Worm (Caenorhabditis elegans) whole organism, mixed stage, embryonic: ENCODE results near the gene R05G6.1.
A peak's percentile ranks its signal among the peaks of the same experiment; 100 is the strongest.

Source experiments
- M03D4.4 ChIP-seq: sonication (generic microtip); optimal IDR thresholded peaks from 2 replicates; lab custom pipeline; 2017; ENCODE audit warnings: mild to moderate bottlenecking, missing genetic modification characterization, missing compliant biosample characterization
- bed-3 ChIP-seq: fragments of 200-800 bp; sonication (Bioruptor generic); optimal IDR thresholded peaks from 3 replicates; lab custom pipeline; 2018; ENCODE audit warnings: mild to moderate bottlenecking, missing genetic modification characterization, moderate library complexity, missing compliant biosample characterization
- blmp-1 ChIP-seq: fragments of 150-350 bp; optimal IDR thresholded peaks from 2 replicates; lab custom pipeline; 2014; ENCODE audit warnings: missing biosample characterization, missing genetic modification characterization
- ceh-39 ChIP-seq: fragments of 150-350 bp; optimal IDR thresholded peaks from 2 replicates; lab custom pipeline; 2014; ENCODE audit warnings: missing biosample characterization, missing genetic modification characterization
- ceh-43 ChIP-seq: fragments of 200-800 bp; sonication (Bioruptor generic); optimal IDR thresholded peaks from 2 replicates; lab custom pipeline; 2018; ENCODE audit warnings: mild to moderate bottlenecking, missing genetic modification characterization, moderate library complexity, missing compliant biosample characterization
- ceh-83 ChIP-seq: fragments of 200-800 bp; sonication (Bioruptor generic); optimal IDR thresholded peaks from 2 replicates; lab custom pipeline; 2018; ENCODE audit warnings: mild to moderate bottlenecking, missing genetic modification characterization, missing compliant biosample characterization
- ces-1 ChIP-seq: fragments of 150-350 bp; optimal IDR thresholded peaks from 2 replicates; lab custom pipeline; 2014; ENCODE audit warnings: missing biosample characterization, missing genetic modification reagents, missing genetic modification characterization
- drap-1 ChIP-seq: fragments of 200-800 bp; sonication (Bioruptor generic); optimal IDR thresholded peaks from 3 replicates; lab custom pipeline; 2018; ENCODE audit warnings: mild to moderate bottlenecking, missing genetic modification characterization, missing compliant biosample characterization
- elt-1 ChIP-seq: sonication (generic microtip); optimal IDR thresholded peaks from 2 replicates; lab custom pipeline; 2017; ENCODE audit warnings: missing genetic modification characterization, mild to moderate bottlenecking, missing compliant biosample characterization, antibody characterized with exemption, moderate library complexity, borderline replicate concordance; ENCODE audit not compliant: insufficient read depth
- elt-3 ChIP-seq: fragments of 150-350 bp; optimal IDR thresholded peaks from 2 replicates; lab custom pipeline; 2014; ENCODE audit warnings: missing biosample characterization, missing genetic modification characterization
- flh-1 ChIP-seq: fragments of 200-800 bp; sonication (Bioruptor generic); optimal IDR thresholded peaks from 2 replicates; lab custom pipeline; 2018; ENCODE audit warnings: mild to moderate bottlenecking, missing genetic modification characterization, moderate library complexity, missing compliant biosample characterization
- ham-2 ChIP-seq: fragments of 200-800 bp; sonication (Bioruptor generic); optimal IDR thresholded peaks from 2 replicates; lab custom pipeline; 2018; ENCODE audit warnings: mild to moderate bottlenecking, missing genetic modification characterization, missing compliant biosample characterization
- hlh-1 ChIP-seq: fragments of 150-350 bp; optimal IDR thresholded peaks from 2 replicates; lab custom pipeline; 2014; ENCODE audit warnings: missing biosample characterization, missing genetic modification reagents, missing genetic modification characterization
- lin-13 ChIP-seq: fragments of 150-350 bp; optimal IDR thresholded peaks from 2 replicates; lab custom pipeline; 2014; ENCODE audit warnings: missing biosample characterization, missing genetic modification characterization
- lin-32 ChIP-seq: fragments of 200-800 bp; sonication (Bioruptor generic); optimal IDR thresholded peaks from 2 replicates; lab custom pipeline; 2018; ENCODE audit warnings: mild to moderate bottlenecking, missing genetic modification characterization, missing compliant biosample characterization
- lsy-2 ChIP-seq: fragments of 150-350 bp; optimal IDR thresholded peaks from 2 replicates; lab custom pipeline; 2014; ENCODE audit warnings: missing biosample characterization, missing genetic modification characterization
- mab-5 ChIP-seq: fragments of 150-350 bp; optimal IDR thresholded peaks from 2 replicates; lab custom pipeline; 2014; ENCODE audit warnings: missing biosample characterization, missing genetic modification characterization
- mep-1 ChIP-seq: fragments of 150-350 bp; optimal IDR thresholded peaks from 2 replicates; lab custom pipeline; 2017; ENCODE audit warnings: missing biosample characterization, missing genetic modification reagents, missing genetic modification characterization, inconsistent platforms
- mls-2 ChIP-seq: sonication (generic microtip); optimal IDR thresholded peaks from 2 replicates; lab custom pipeline; 2016; ENCODE audit warnings: mild to moderate bottlenecking, missing genetic modification characterization, moderate library complexity, missing compliant biosample characterization
- nhr-12 ChIP-seq: fragments of 150-350 bp; optimal IDR thresholded peaks from 2 replicates; lab custom pipeline; 2014; ENCODE audit warnings: missing biosample characterization, missing genetic modification characterization
- nhr-2 ChIP-seq: fragments of 150-350 bp; optimal IDR thresholded peaks from 2 replicates; lab custom pipeline; 2014; ENCODE audit warnings: missing biosample characterization, missing genetic modification characterization
- nhr-237 ChIP-seq: fragments of 150-350 bp; optimal IDR thresholded peaks from 2 replicates; lab custom pipeline; 2014; ENCODE audit warnings: missing biosample characterization, missing genetic modification characterization
- nhr-28 ChIP-seq: fragments of 150-350 bp; optimal IDR thresholded peaks from 2 replicates; lab custom pipeline; 2014; ENCODE audit warnings: missing biosample characterization, missing genetic modification characterization
- pha-4 ChIP-seq: fragments of 150-350 bp; optimal IDR thresholded peaks from 2 replicates; lab custom pipeline; 2018; ENCODE audit warnings: missing biosample characterization, missing genetic modification reagents, missing genetic modification characterization
- sem-2 ChIP-seq: fragments of 200-800 bp; sonication (Bioruptor generic); optimal IDR thresholded peaks from 2 replicates; lab custom pipeline; 2018; ENCODE audit warnings: mild to moderate bottlenecking, missing genetic modification characterization, missing compliant biosample characterization
- snpc-4 ChIP-seq: fragments of 150-350 bp; optimal IDR thresholded peaks from 2 replicates; lab custom pipeline; 2014; ENCODE audit warnings: missing biosample characterization, missing genetic modification characterization
- sptf-1 ChIP-seq: sonication (generic microtip); optimal IDR thresholded peaks from 2 replicates; lab custom pipeline; 2017; ENCODE audit warnings: mild to moderate bottlenecking, missing genetic modification characterization, moderate library complexity, missing compliant biosample characterization
- unc-120 ChIP-seq: sonication (generic microtip); optimal IDR thresholded peaks from 2 replicates; lab custom pipeline; 2017; ENCODE audit warnings: missing genetic modification characterization, missing compliant biosample characterization; ENCODE audit not compliant: poor library complexity, severe bottlenecking
- unc-39 ChIP-seq: fragments of 150-350 bp; optimal IDR thresholded peaks from 2 replicates; lab custom pipeline; 2014; ENCODE audit warnings: missing biosample characterization, missing genetic modification characterization
- unc-62 ChIP-seq: fragments of 150-350 bp; optimal IDR thresholded peaks from 2 replicates; lab custom pipeline; 2014; ENCODE audit warnings: missing biosample characterization, missing genetic modification reagents, missing genetic modification characterization
- ztf-11 ChIP-seq: fragments of 150-350 bp; optimal IDR thresholded peaks from 2 replicates; lab custom pipeline; 2014; ENCODE audit warnings: missing biosample characterization, missing genetic modification characterization

Gene R05G6.1

ce11 chrIV:7573944-7574343 is 41.5 kb downstream of the R05G6.1 start (continued):
- TF ChIP-seq ceh-43 (GFP tag; lab: Kevin White, UChicago) (peak; percentile 94), nhr-12 (tag; lab: Kevin White, UChicago) (no peak), bed-3 (GFP tag; lab: Kevin White, UChicago) (peak; percentile 93), blmp-1 (tag; lab: Kevin White, UChicago) (peak; percentile 8)
- TF ChIP-seq, all 35 proteins: peak for 27

- TF ChIP-seq hlh-1 (tag; lab: Kevin White, UChicago), result peak; percentile 50
- no peak for TF ChIP-seq sem-2 (GFP tag; lab: Kevin White, UChicago)
- TF ChIP-seq bed-3 (GFP tag; lab: Kevin White, UChicago), result no peak
- no peak for TF ChIP-seq blmp-1 (tag; lab: Kevin White, UChicago)
- no peak for TF ChIP-seq lsy-2
- TF ChIP-seq nhr-237 (tag; lab: Kevin White, UChicago), result no peak
- no peak for TF ChIP-seq flh-1 (GFP tag; lab: Kevin White, UChicago)
- TF ChIP-seq nhr-28 (tag; lab: Kevin White, UChicago), result no peak
- no peak for TF ChIP-seq M03D4.4
- peak; percentile 97 for TF ChIP-seq ceh-39 (tag; lab: Kevin White, UChicago)
- TF ChIP-seq ces-1 (GFP tag; lab: Kevin White, UChicago), result peak; percentile 9
Observed at ce11 chrIV:7575147-7575768, 42.8 kb downstream of the R05G6.1 start, which contains the start of gene cec-4. Gene cec-4 (plus strand): TSS chrIV:7575718.

ce11 chrIV:7578281-7578680 is 45.8 kb downstream of the R05G6.1 start, which contains the start of gene F32E10.5:
Gene F32E10.5 (minus strand): TSS chrIV:7578381.
- TF ChIP-seq nhr-28 (tag; lab: Kevin White, UChicago) (no peak), bed-3 (GFP tag; lab: Kevin White, UChicago) (no peak), drap-1 (GFP tag; lab: Kevin White, UChicago) (no peak), elt-3 (tag; lab: Kevin White, UChicago) (no peak), ceh-43 (GFP tag; lab: Kevin White, UChicago) (no peak), lin-32 (GFP tag; lab: Kevin White, UChicago) (no peak), mab-5 (no peak), flh-1 (GFP tag; lab: Kevin White, UChicago) (no peak), hlh-1 (tag; lab: Kevin White, UChicago) (no peak), nhr-237 (tag; lab: Kevin White, UChicago) (no peak), pha-4 (tag; lab: Kevin White, UChicago) (no peak), sptf-1 (tag; lab: Kevin White, UChicago) (no peak), ceh-83 (GFP tag; lab: Kevin White, UChicago) (no peak), ztf-11 (tag; lab: Kevin White, UChicago) (no peak), nhr-2 (no peak), lin-13 (tag; lab: Kevin White, UChicago) (no peak), mls-2 (tag; lab: Kevin White, UChicago) (no peak)

- no peak for TF ChIP-seq nhr-28 (tag; lab: Kevin White, UChicago)
- peak; percentile 87 for TF ChIP-seq mep-1 (tag; lab: Kevin White, UChicago)
- no peak for TF ChIP-seq bed-3 (GFP tag; lab: Kevin White, UChicago)
- TF ChIP-seq ceh-39 (tag; lab: Kevin White, UChicago), result peak; percentile 83
- peak; percentile 24 for TF ChIP-seq nhr-12 (tag; lab: Kevin White, UChicago)
- TF ChIP-seq flh-1 (GFP tag; lab: Kevin White, UChicago), result no peak
- TF ChIP-seq lsy-2, result peak; percentile 58
- peak; percentile 57 for TF ChIP-seq lin-13 (tag; lab: Kevin White, UChicago)
- peak; percentile 73 for TF ChIP-seq ham-2
- peak; percentile 84 for TF ChIP-seq unc-120
- no peak for TF ChIP-seq ceh-83 (GFP tag; lab: Kevin White, UChicago)
- no peak for TF ChIP-seq lin-32 (GFP tag; lab: Kevin White, UChicago)
- TF ChIP-seq blmp-1 (tag; lab: Kevin White, UChicago), result no peak
- no peak for TF ChIP-seq unc-39
- peak; percentile 15 for TF ChIP-seq unc-62 (GFP tag; lab: Kevin White, UChicago)
- TF ChIP-seq ztf-11 (tag; lab: Kevin White, UChicago), result no peak
- TF ChIP-seq mab-5, result no peak
- no peak for TF ChIP-seq ceh-43 (GFP tag; lab: Kevin White, UChicago)
- TF ChIP-seq sptf-1 (tag; lab: Kevin White, UChicago), result peak; percentile 49
- TF ChIP-seq elt-1 (tag; lab: Kevin White, UChicago), result no peak
- no peak for TF ChIP-seq elt-3 (tag; lab: Kevin White, UChicago)
- no peak for TF ChIP-seq nhr-2
- TF ChIP-seq ces-1 (GFP tag; lab: Kevin White, UChicago), result peak; percentile 95
- TF ChIP-seq snpc-4 (tag; lab: Kevin White, UChicago), result no peak
- TF ChIP-seq nhr-237 (tag; lab: Kevin White, UChicago), result peak; percentile 88
- peak; percentile 24 for TF ChIP-seq hlh-1 (tag; lab: Kevin White, UChicago)
- peak; percentile 23 for TF ChIP-seq M03D4.4
- peak; percentile 57 for TF ChIP-seq mls-2 (tag; lab: Kevin White, UChicago)
- peak; percentile 92 for TF ChIP-seq pha-4 (tag; lab: Kevin White, UChicago)
Observed at ce11 chrIV:7580062-7580614, 47.7 kb downstream of the R05G6.1 start, which contains the start of the genes cec-5 and nol-10. Gene cec-5 (minus strand): TSS chrIV:7580112. Gene nol-10 (plus strand): TSS chrIV:7580597.
